Fruit fly (Drosophila melanogaster): Measurements from ENCODE around the gene CG10413.

dm6 chr2L:18584617-18585016, 20.4 kb downstream of the CG10413 start:
- TF ChIP-seq psq (optimal IDR thresholded peaks at IDR 0.05) (no peak), insv (optimal IDR thresholded peaks at IDR 0.05) (no peak), Myc (optimal IDR thresholded peaks at IDR 0.05) (no peak), Sin3A (optimal IDR thresholded peaks at IDR 0.05) (no peak), ttk (optimal IDR thresholded peaks at IDR 0.05) (no peak), h (optimal IDR thresholded peaks at IDR 0.05) (no peak)

All from Kc167 (cell line).